Fruit fly (Drosophila melanogaster) whole organism, prepupa: ENCODE measurements around the gene cd.
A peak's percentile ranks its signal among the peaks of the same experiment; 100 is the strongest.

Source experiments
- Blimp-1 ChIP-seq: fragments of 200-800 bp; sonication (Bioruptor generic); optimal IDR thresholded peaks from 3 replicates; lab custom pipeline; 2017; ENCODE audit warnings: missing biosample characterization, missing genetic modification characterization, mild to moderate bottlenecking, moderate library complexity, missing genetic modification reagents
- CG10631 ChIP-seq: fragments of 200-800 bp; sonication (Bioruptor generic); optimal IDR thresholded peaks from 2 replicates; lab custom pipeline; 2016; ENCODE audit warnings: missing biosample characterization, missing genetic modification characterization
- CG11294 ChIP-seq: fragments of 200-800 bp; sonication (Bioruptor generic); IDR thresholded peaks from 2 replicates; pipeline ENCODE4 v1.3.6; 2022; ENCODE audit warnings: missing biosample characterization, missing genetic modification characterization
- CG11762 ChIP-seq: fragments of 200-800 bp; sonication (Bioruptor generic); optimal IDR thresholded peaks from 3 replicates; lab custom pipeline; 2016; ENCODE audit warnings: missing biosample characterization, missing genetic modification characterization; ENCODE audit not compliant: insufficient read depth
- CG11902 ChIP-seq: fragments of 200-800 bp; sonication (Bioruptor generic); optimal IDR thresholded peaks from 3 replicates; lab custom pipeline; 2016; ENCODE audit warnings: missing biosample characterization, missing genetic modification characterization
- CG15336 ChIP-seq: fragments of 200-800 bp; sonication (Bioruptor generic); IDR thresholded peaks from 2 replicates; pipeline ENCODE4 v1.3.6; 2022; ENCODE audit warnings: missing biosample characterization, missing genetic modification characterization
- CG1621 ChIP-seq: fragments of 200-800 bp; sonication (Bioruptor generic); optimal IDR thresholded peaks from 3 replicates; lab custom pipeline; 2018; ENCODE audit warnings: missing biosample characterization, mild to moderate bottlenecking, missing genetic modification characterization
- CG3032 ChIP-seq: fragments of 200-800 bp; optimal IDR thresholded peaks from 2 replicates; lab custom pipeline; 2019; ENCODE audit warnings: missing biosample characterization, mild to moderate bottlenecking, missing genetic modification characterization, moderate library complexity
- CG31627 ChIP-seq: fragments of 200-800 bp; sonication (Bioruptor generic); optimal IDR thresholded peaks from 3 replicates; lab custom pipeline; 2016; ENCODE audit warnings: missing biosample characterization, missing genetic modification characterization
- CG32006 ChIP-seq: fragments of 200-800 bp; sonication (Bioruptor generic); optimal IDR thresholded peaks from 3 replicates; lab custom pipeline; 2017; ENCODE audit warnings: missing biosample characterization, mild to moderate bottlenecking, missing genetic modification characterization
- CG3919 ChIP-seq: fragments of 200-800 bp; sonication (Bioruptor generic); optimal IDR thresholded peaks from 3 replicates; lab custom pipeline; 2016; ENCODE audit warnings: missing biosample characterization, missing genetic modification characterization
- CG4318 ChIP-seq: fragments of 200-800 bp; sonication (Bioruptor generic); optimal IDR thresholded peaks from 3 replicates; lab custom pipeline; 2017; ENCODE audit warnings: missing biosample characterization, mild to moderate bottlenecking, missing genetic modification characterization
- CG6163 ChIP-seq: fragments of 200-800 bp; sonication (Bioruptor generic); IDR thresholded peaks from 3 replicates; pipeline ENCODE4 v1.3.6; 2022; ENCODE audit warnings: missing biosample characterization, missing genetic modification characterization
- CG6276 ChIP-seq: fragments of 200-800 bp; sonication (Bioruptor generic); optimal IDR thresholded peaks from 2 replicates; lab custom pipeline; 2017; ENCODE audit warnings: missing biosample characterization, mild to moderate bottlenecking, missing genetic modification characterization
- CG6792 ChIP-seq: fragments of 200-800 bp; sonication (Bioruptor generic); optimal IDR thresholded peaks from 3 replicates; lab custom pipeline; 2016; ENCODE audit warnings: missing biosample characterization, missing genetic modification characterization
- CG6808 ChIP-seq: fragments of 200-800 bp; sonication (Bioruptor generic); optimal IDR thresholded peaks from 3 replicates; lab custom pipeline; 2017; ENCODE audit warnings: missing biosample characterization, missing genetic modification characterization, mild to moderate bottlenecking, moderate library complexity, missing genetic modification reagents
- CG8119 ChIP-seq: fragments of 200-800 bp; sonication (Bioruptor generic); IDR thresholded peaks from 3 replicates; pipeline ENCODE4 v1.3.6; 2022; ENCODE audit warnings: missing biosample characterization, missing genetic modification characterization
- CG8319 ChIP-seq: fragments of 200-800 bp; sonication (Bioruptor generic); optimal IDR thresholded peaks from 3 replicates; lab custom pipeline; 2016; ENCODE audit warnings: missing biosample characterization, missing genetic modification characterization
- CG9139 ChIP-seq: fragments of 200-800 bp; sonication (Bioruptor generic); optimal IDR thresholded peaks from 3 replicates; lab custom pipeline; 2017; ENCODE audit warnings: missing biosample characterization, mild to moderate bottlenecking, missing genetic modification characterization
- Eip75B ChIP-seq: fragments of 200-800 bp; sonication (Bioruptor generic); optimal IDR thresholded peaks from 3 replicates; lab custom pipeline; 2016; ENCODE audit warnings: missing biosample characterization, missing genetic modification characterization
- Eip78C ChIP-seq: fragments of 200-800 bp; sonication (Bioruptor generic); peaks from one replicate; lab custom pipeline; 2016; ENCODE audit warnings: missing biosample characterization, missing genetic modification characterization
- Ets96B ChIP-seq: fragments of 200-800 bp; optimal IDR thresholded peaks from 2 replicates; lab custom pipeline; 2019; ENCODE audit warnings: missing biosample characterization, mild to moderate bottlenecking, missing genetic modification characterization, moderate library complexity
- Hr38 ChIP-seq: sonication (Bioruptor generic); optimal IDR thresholded peaks from 2 replicates; lab custom pipeline; 2016; ENCODE audit warnings: missing biosample characterization, missing genetic modification characterization
- Hr4 ChIP-seq: fragments of 200-800 bp; sonication (Bioruptor generic); optimal IDR thresholded peaks from 3 replicates; lab custom pipeline; 2016; ENCODE audit warnings: missing biosample characterization, missing genetic modification characterization
- Lpt ChIP-seq: fragments of 200-800 bp; sonication (Bioruptor generic); optimal IDR thresholded peaks from 3 replicates; lab custom pipeline; 2016; ENCODE audit warnings: missing biosample characterization, missing genetic modification characterization
- OdsH ChIP-seq: fragments of 200-800 bp; sonication (Bioruptor generic); optimal IDR thresholded peaks from 3 replicates; lab custom pipeline; 2016; ENCODE audit warnings: missing biosample characterization, missing genetic modification characterization
- Sox102F ChIP-seq: fragments of 200-800 bp; sonication (Bioruptor generic); optimal IDR thresholded peaks from 2 replicates; lab custom pipeline; 2016; ENCODE audit warnings: missing biosample characterization, mild to moderate bottlenecking, missing genetic modification characterization
- Sox14 ChIP-seq: fragments of 200-800 bp; sonication (Bioruptor generic); optimal IDR thresholded peaks from 3 replicates; lab custom pipeline; 2016; ENCODE audit warnings: missing biosample characterization, missing genetic modification characterization
- achi ChIP-seq: fragments of 200-800 bp; sonication (Bioruptor generic); optimal IDR thresholded peaks from 3 replicates; lab custom pipeline; 2016; ENCODE audit warnings: missing biosample characterization, missing genetic modification characterization
- acj6 ChIP-seq: fragments of 200-800 bp; sonication (Bioruptor generic); optimal IDR thresholded peaks from 3 replicates; lab custom pipeline; 2016; ENCODE audit warnings: missing biosample characterization, missing genetic modification characterization
- dac ChIP-seq: fragments of 200-800 bp; sonication (Bioruptor generic); optimal IDR thresholded peaks from 2 replicates; lab custom pipeline; 2017; ENCODE audit warnings: missing biosample characterization, mild to moderate bottlenecking, missing genetic modification characterization
- dsx ChIP-seq: fragments of 200-800 bp; optimal IDR thresholded peaks from 3 replicates; lab custom pipeline; 2019; ENCODE audit warnings: missing biosample characterization, mild to moderate bottlenecking, missing genetic modification characterization, moderate library complexity; ENCODE audit not compliant: poor library complexity, severe bottlenecking
- eg ChIP-seq: fragments of 200-800 bp; sonication (Bioruptor generic); IDR thresholded peaks from 3 replicates; pipeline ENCODE4 v1.3.6; 2022; ENCODE audit warnings: missing biosample characterization, missing genetic modification characterization
- esn ChIP-seq: fragments of 200-800 bp; sonication (Bioruptor generic); optimal IDR thresholded peaks from 2 replicates; lab custom pipeline; 2016; ENCODE audit warnings: missing biosample characterization, mild to moderate bottlenecking, missing genetic modification characterization, moderate library complexity
- fd59A ChIP-seq: fragments of 200-800 bp; sonication (Bioruptor generic); optimal IDR thresholded peaks from 2 replicates; lab custom pipeline; 2017; ENCODE audit warnings: missing biosample characterization, mild to moderate bottlenecking, missing genetic modification characterization, missing genetic modification reagents
- fkh ChIP-seq: fragments of 200-800 bp; sonication (Bioruptor generic); optimal IDR thresholded peaks from 3 replicates; lab custom pipeline; 2017; ENCODE audit warnings: missing biosample characterization, mild to moderate bottlenecking, missing genetic modification characterization, moderate library complexity
- lz ChIP-seq: fragments of 200-800 bp; sonication (Bioruptor generic); optimal IDR thresholded peaks from 3 replicates; lab custom pipeline; 2016; ENCODE audit warnings: missing biosample characterization, missing genetic modification characterization
- net ChIP-seq: fragments of 200-800 bp; sonication (Bioruptor generic); optimal IDR thresholded peaks from 3 replicates; lab custom pipeline; 2016; ENCODE audit warnings: missing biosample characterization, missing genetic modification characterization
- pdm3 ChIP-seq: fragments of 200-800 bp; sonication (Bioruptor generic); optimal IDR thresholded peaks from 3 replicates; lab custom pipeline; 2016; ENCODE audit warnings: missing biosample characterization, missing genetic modification characterization
- salr ChIP-seq, 2 experiments: fragments of 200-800 bp; sonication (Bioruptor generic); optimal IDR thresholded peaks; 3 replicates each; lab custom pipeline; 2016 to 2018; ENCODE audit warnings: missing biosample characterization in 2 of 2, missing genetic modification characterization in 2 of 2, mild to moderate bottlenecking in 1 of 2
- spab ChIP-seq: fragments of 200-800 bp; sonication (Bioruptor generic); optimal IDR thresholded peaks from 2 replicates; lab custom pipeline; 2017; ENCODE audit warnings: missing biosample characterization, mild to moderate bottlenecking, missing genetic modification characterization, missing genetic modification reagents
- ss ChIP-seq, 2 experiments: fragments of 200-800 bp; sonication (Bioruptor generic); optimal IDR thresholded peaks; 2 replicates in 1 of 2; 3 replicates in 1 of 2; lab custom pipeline; 2017 to 2018; ENCODE audit warnings: mild to moderate bottlenecking in 2 of 2, missing biosample characterization in 2 of 2, missing genetic modification characterization in 2 of 2, moderate library complexity in 1 of 2
- topi ChIP-seq: fragments of 200-800 bp; sonication (Bioruptor generic); optimal IDR thresholded peaks from 3 replicates; lab custom pipeline; 2016; ENCODE audit warnings: missing biosample characterization, missing genetic modification characterization
- vri ChIP-seq: fragments of 200-800 bp; sonication (Bioruptor generic); optimal IDR thresholded peaks from 3 replicates; lab custom pipeline; 2016; ENCODE audit warnings: missing biosample characterization, mild to moderate bottlenecking, missing genetic modification characterization

cd gene

DNA sequence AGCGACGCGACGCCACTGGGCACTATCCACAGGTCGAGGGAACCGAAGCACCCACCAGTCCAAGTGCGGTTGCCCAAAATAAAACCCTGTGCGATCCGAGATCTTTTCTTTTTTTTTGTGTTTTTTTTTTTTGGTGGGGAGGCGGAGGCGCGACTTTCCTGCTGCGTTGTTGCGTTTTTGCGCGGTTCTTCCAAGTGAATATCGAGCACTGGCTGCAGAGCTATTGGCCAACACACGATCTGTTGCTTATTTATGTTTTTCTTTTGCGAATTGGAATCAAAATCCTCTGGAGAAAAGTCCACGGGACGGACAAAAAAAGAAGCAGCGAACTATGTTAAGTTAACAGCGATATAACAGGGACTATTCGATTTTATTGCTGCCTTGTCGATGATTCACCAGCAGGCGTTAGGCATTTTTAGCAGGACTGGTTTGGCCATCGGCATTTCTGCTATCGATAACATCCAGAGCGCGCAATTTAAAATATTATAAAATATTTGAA lies 26.1 kb downstream of the cd start, which contains the start of gene wge (continued):
- TF ChIP-seq Sox14 (GFP tag; lab: Kevin White, UChicago) (peak; percentile 32), CG3919 (GFP tag; lab: Kevin White, UChicago) (peak; percentile 52), lz (GFP tag; lab: Kevin White, UChicago) (peak; percentile 1), CG6163 (GFP tag; lab: Robert Waterston, UW) (peak; percentile 63; the same call in 2 of the 3 replicates), dsx (GFP tag; lab: Kevin White, UChicago) (peak; percentile 71), esn (GFP tag; lab: Kevin White, UChicago) (peak; percentile 27), Eip78C (GFP tag; lab: Kevin White, UChicago) (peak; percentile 20), Hr4 (GFP tag; lab: Kevin White, UChicago) (no peak)
- TF ChIP-seq, all 60 proteins: peak for 41

DNA sequence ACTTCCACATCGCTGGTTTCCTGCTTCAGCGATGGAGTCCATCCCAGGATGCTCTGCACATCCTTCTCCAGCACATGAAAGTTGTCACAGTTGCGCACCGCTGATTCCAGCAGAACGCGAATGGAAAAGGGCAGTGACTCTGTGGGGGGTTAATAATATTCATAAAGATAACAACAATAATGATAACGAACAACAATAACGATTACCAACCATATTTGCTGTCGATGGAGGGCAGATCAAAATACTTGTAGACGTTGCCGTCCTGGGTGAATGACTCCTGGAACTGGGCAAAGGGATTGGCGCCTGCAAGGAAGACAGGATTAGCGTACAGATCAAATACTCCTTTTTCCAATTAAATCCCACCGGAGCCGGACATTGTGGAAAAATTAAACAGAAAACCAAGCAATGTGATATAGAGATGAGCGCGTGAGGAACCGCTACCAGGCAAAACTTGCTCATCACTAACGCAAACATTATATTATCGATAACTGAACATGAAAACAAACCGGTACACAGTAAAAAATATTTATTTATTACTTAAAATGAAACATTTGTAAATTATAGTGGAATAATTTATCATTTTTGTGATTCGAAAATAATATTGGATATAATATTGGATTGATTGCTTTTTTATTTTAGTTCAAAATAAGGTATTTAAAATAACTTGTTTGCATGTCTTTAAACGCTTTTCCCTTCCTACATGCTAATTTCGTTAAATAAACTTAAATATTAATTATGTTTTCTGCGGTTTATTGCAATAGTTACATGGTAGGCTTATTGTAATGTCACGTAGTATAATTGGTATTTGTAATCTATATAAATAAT lies 29.6 kb downstream of the cd start, which contains the start of gene Irp-1A:
Irp-1A (minus strand) TSS at position 439 of the 825 bp plus-strand sequence.
- no peak for TF ChIP-seq fd59A
- TF ChIP-seq Sox14 (GFP tag; lab: Kevin White, UChicago), result peak; percentile 46
- TF ChIP-seq CG31627, result peak; percentile 32
- TF ChIP-seq CG11294 (GFP tag; lab: Robert Waterston, UW), result peak; percentile 22; the same call in 1 of the 2 replicates
- peak; percentile 50 for TF ChIP-seq CG6792 (GFP tag; lab: Kevin White, UChicago)
- TF ChIP-seq CG4318, result no peak
- TF ChIP-seq eg (GFP tag; lab: Robert Waterston, UW), result peak; percentile 84; the same call in 2 of the 3 replicates
- TF ChIP-seq CG1621 (tag; lab: Kevin White, UChicago), result no peak
- peak; percentile 47 for TF ChIP-seq CG11762 (GFP tag; lab: Kevin White, UChicago)
- peak; percentile 68 for TF ChIP-seq CG3919 (GFP tag; lab: Kevin White, UChicago)
- peak in 1 of 2 experiments; percentile 24 for TF ChIP-seq salr (GFP tag; optimal IDR thresholded peaks at IDR 0.05; lab: Kevin White, UChicago)
- TF ChIP-seq CG6163 (GFP tag; lab: Robert Waterston, UW), result peak; percentile 41; the same call in 1 of the 3 replicates
- TF ChIP-seq Ets96B (tag; lab: Kevin White, UChicago), result peak; percentile 80
- peak; percentile 51 for TF ChIP-seq acj6 (GFP tag; lab: Kevin White, UChicago)
- TF ChIP-seq CG3032 (tag; lab: Kevin White, UChicago), result peak; percentile 78
- no peak for TF ChIP-seq Blimp-1 (GFP tag; lab: Kevin White, UChicago)
- TF ChIP-seq spab (GFP tag; lab: Kevin White, UChicago), result no peak
- TF ChIP-seq CG6276 (GFP tag; lab: Kevin White, UChicago), result peak; percentile 40
- TF ChIP-seq CG10631 (GFP tag; lab: Kevin White, UChicago), result peak; percentile 71
- no peak for TF ChIP-seq CG11902 (GFP tag; lab: Kevin White, UChicago)
- peak; percentile 46 for TF ChIP-seq Eip75B
- TF ChIP-seq Eip78C (GFP tag; lab: Kevin White, UChicago), result peak; percentile 89
- peak; percentile 80 for TF ChIP-seq CG8119 (GFP tag; lab: Robert Waterston, UW)
- TF ChIP-seq vri (GFP tag; lab: Kevin White, UChicago), result peak; percentile 54
- no peak for TF ChIP-seq dac (GFP tag; lab: Kevin White, UChicago)
- TF ChIP-seq Hr4 (GFP tag; lab: Kevin White, UChicago), result peak; percentile 54
- TF ChIP-seq Hr38 (GFP tag; lab: Kevin White, UChicago), result no peak
- TF ChIP-seq CG6808 (GFP tag; lab: Kevin White, UChicago), result peak; percentile 32
- TF ChIP-seq CG15336 (GFP tag; lab: Robert Waterston, UW), result peak; percentile 88
- peak; percentile 52 for TF ChIP-seq achi (GFP tag; lab: Kevin White, UChicago)
- TF ChIP-seq OdsH (GFP tag; lab: Kevin White, UChicago), result peak; percentile 71
- TF ChIP-seq Sox102F (GFP tag; lab: Kevin White, UChicago), result peak; percentile 52
- TF ChIP-seq CG32006 (GFP tag; lab: Kevin White, UChicago), result peak; percentile 62
- TF ChIP-seq dsx (GFP tag; lab: Kevin White, UChicago), result peak; percentile 78
- peak; percentile 73 for TF ChIP-seq esn (GFP tag; lab: Kevin White, UChicago)
- peak; percentile 2 for TF ChIP-seq CG8319 (GFP tag; lab: Kevin White, UChicago)
- TF ChIP-seq pdm3, result peak; percentile 38
- peak; percentile 47 for TF ChIP-seq topi (GFP tag; lab: Kevin White, UChicago)
- peak; percentile 47 for TF ChIP-seq lz (GFP tag; lab: Kevin White, UChicago)
- TF ChIP-seq ss (GFP tag; optimal IDR thresholded peaks at IDR 0.05; lab: Kevin White, UChicago), result peak in 1 of 2 experiments; percentile 44
- peak; percentile 55 for TF ChIP-seq net (GFP tag; lab: Kevin White, UChicago)
- peak; percentile 98 for TF ChIP-seq fkh (GFP tag; lab: Kevin White, UChicago)
- TF ChIP-seq CG9139 (GFP tag; lab: Kevin White, UChicago), result peak; percentile 18
- TF ChIP-seq Lpt (GFP tag; lab: Kevin White, UChicago), result peak; percentile 54
